Worm (Caenorhabditis elegans): ENCODE data around the gene mig-14.

Gene mig-14

ce11 chrII:13786899-13787298 is 45.4 kb downstream of the mig-14 start:
- TF ChIP-seq che-1 (tag; optimal IDR thresholded peaks at IDR 0.05) (no peak), ceh-34 (tag; optimal IDR thresholded peaks at IDR 0.05) (no peak), ceh-45 (GFP tag; IDR thresholded peaks at IDR 0.05) (no peak), pat-9 (tag; optimal IDR thresholded peaks at IDR 0.05) (no peak), ttx-3 (tag; optimal IDR thresholded peaks at IDR 0.05) (no peak), ceh-22 (tag; optimal IDR thresholded peaks at IDR 0.05) (no peak), rnt-1 (tag; optimal IDR thresholded peaks at IDR 0.05) (no peak), K02D7.2 (tag; optimal IDR thresholded peaks at IDR 0.05) (no peak), hlh-30 (tag; optimal IDR thresholded peaks at IDR 0.05; ENCODE audit: insufficient read depth) (no peak), ama-1 (optimal IDR thresholded peaks at IDR 0.05) (no peak), dmd-4 (tag; optimal IDR thresholded peaks at IDR 0.05; ENCODE audit: borderline replicate concordance) (no peak), mec-3 (tag; optimal IDR thresholded peaks at IDR 0.05; ENCODE audit: borderline replicate concordance) (no peak), gmeb-2 (tag; optimal IDR thresholded peaks at IDR 0.05) (no peak), ceh-30 (tag; optimal IDR thresholded peaks at IDR 0.05) (no peak), syd-9 (tag; optimal IDR thresholded peaks at IDR 0.05) (no peak)

ce11 chrII:13788813-13789212 is 47.3 kb downstream of the mig-14 start:
- TF ChIP-seq npax-4 (tag; optimal IDR thresholded peaks at IDR 0.05) (no peak), ref-2 (tag; optimal IDR thresholded peaks at IDR 0.05) (no peak), hlh-8 (tag; optimal IDR thresholded peaks at IDR 0.05) (peak; percentile 40), nhr-11 (tag; optimal IDR thresholded peaks at IDR 0.05) (no peak), sox-4 (tag; optimal IDR thresholded peaks at IDR 0.05) (no peak)

ce11 chrII:13789714-13790113 is 48.2 kb downstream of the mig-14 start:
- TF ChIP-seq ceh-18 (tag; optimal IDR thresholded peaks at IDR 0.05) (peak; percentile 37), mec-3 (tag; optimal IDR thresholded peaks at IDR 0.05; ENCODE audit: borderline replicate concordance) (no peak)

- TF ChIP-seq ceh-6 (GFP tag; optimal IDR thresholded peaks at IDR 0.05), result peak; percentile 9
Observed at ce11 chrII:13790701-13791100, 49.2 kb downstream of the mig-14 start.

- TF ChIP-seq nhr-232 (tag; optimal IDR thresholded peaks at IDR 0.05), result no peak
- no peak for TF ChIP-seq ceh-2 (tag; optimal IDR thresholded peaks at IDR 0.05)
- TF ChIP-seq dve-1 (tag; optimal IDR thresholded peaks at IDR 0.05), result no peak
- TF ChIP-seq ceh-19 (GFP tag; optimal IDR thresholded peaks at IDR 0.05), result no peak
- TF ChIP-seq ztf-16 (tag; optimal IDR thresholded peaks at IDR 0.05), result no peak
- TF ChIP-seq C38D4.7 (GFP tag; optimal IDR thresholded peaks at IDR 0.05), result no peak
- TF ChIP-seq fkh-6 (tag; optimal IDR thresholded peaks at IDR 0.05), result no peak
- no peak for TF ChIP-seq ceh-31 (tag; optimal IDR thresholded peaks at IDR 0.05)
- TF ChIP-seq ceh-48 (tag; optimal IDR thresholded peaks at IDR 0.05), result no peak
- TF ChIP-seq nfya-1 (tag; optimal IDR thresholded peaks at IDR 0.05), result no peak
- no peak for TF ChIP-seq pha-4 (tag; optimal IDR thresholded peaks at IDR 0.05)
- no peak for TF ChIP-seq sdc-2 (tag; optimal IDR thresholded peaks at IDR 0.05)
Observed at ce11 chrII:13791570-13792279, 50.2 kb downstream of the mig-14 start, which contains the start of gene ZK131.11. Gene ZK131.11, plus strand, starts transcription at chrII:13792229.

ce11 chrII:13795160-13795559 is 53.6 kb downstream of the mig-14 start:
- TF ChIP-seq nhr-11 (tag; optimal IDR thresholded peaks at IDR 0.05) (no peak), ceh-34 (tag; optimal IDR thresholded peaks at IDR 0.05) (no peak), sox-4 (tag; optimal IDR thresholded peaks at IDR 0.05) (no peak), unc-3 (GFP tag; conservative IDR thresholded peaks at IDR 0.05) (no peak), unc-3 (tag; optimal IDR thresholded peaks at IDR 0.05) (no peak), ceh-2 (tag; optimal IDR thresholded peaks at IDR 0.05) (no peak), tbx-2 (tag; optimal IDR thresholded peaks at IDR 0.05) (no peak), pat-9 (tag; optimal IDR thresholded peaks at IDR 0.05) (no peak), rnt-1 (tag; optimal IDR thresholded peaks at IDR 0.05) (no peak), ahr-1 (tag; optimal IDR thresholded peaks at IDR 0.05) (no peak), ceh-18 (tag; optimal IDR thresholded peaks at IDR 0.05) (no peak), ceh-31 (tag; optimal IDR thresholded peaks at IDR 0.05) (no peak), hlh-30 (tag; optimal IDR thresholded peaks at IDR 0.05; ENCODE audit: insufficient read depth) (no peak), lin-11 (tag; optimal IDR thresholded peaks at IDR 0.05) (no peak), pax-1 (tag; optimal IDR thresholded peaks at IDR 0.05) (no peak), F13H6.1 (tag; optimal IDR thresholded peaks at IDR 0.05) (no peak)
